Worm (Caenorhabditis elegans): Measurements from ENCODE around the gene T10C6.10.

DNA sequence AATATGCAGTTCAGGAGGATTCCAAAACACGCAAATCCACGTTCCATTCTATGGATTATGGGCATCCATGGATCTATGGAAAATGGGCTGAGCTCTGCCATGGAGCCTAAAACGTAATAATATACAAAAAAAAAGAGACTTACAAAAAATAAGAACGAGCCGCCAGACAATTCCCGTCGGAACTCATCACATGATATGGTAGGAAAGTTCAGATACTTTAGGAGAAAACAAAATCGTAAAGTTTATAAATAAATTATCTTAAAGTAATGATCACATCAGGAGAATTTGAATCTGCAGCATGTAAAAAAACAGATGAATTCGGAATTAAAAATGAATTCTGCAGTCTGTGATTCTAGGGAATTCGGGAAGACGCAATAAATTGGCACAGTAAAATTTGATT lies 20.6 kb upstream of the T10C6.10 start, which contains the start of gene str-232:
- TF ChIP-seq ceh-45 (GFP tag; IDR thresholded peaks at IDR 0.05) (no peak), tbx-2 (tag; optimal IDR thresholded peaks at IDR 0.05) (no peak), ama-1 (optimal IDR thresholded peaks at IDR 0.05) (no peak), ceh-31 (tag; optimal IDR thresholded peaks at IDR 0.05) (no peak), eyg-1 (tag; optimal IDR thresholded peaks at IDR 0.05) (no peak), C38D4.7 (GFP tag; optimal IDR thresholded peaks at IDR 0.05) (no peak), hlh-13 (GFP tag; optimal IDR thresholded peaks at IDR 0.05) (no peak), ceh-9 (tag; optimal IDR thresholded peaks at IDR 0.05) (no peak), nfya-1 (tag; optimal IDR thresholded peaks at IDR 0.05) (no peak), lim-6 (tag; optimal IDR thresholded peaks at IDR 0.05) (no peak)
